Fruit fly (Drosophila melanogaster): ENCODE measurements around the gene CG17597.

The CG17597 gene

dm6 chr2L:18830587-18831528 lies at the start of gene CG17597, which contains the start of gene ScpX (continued):
- TF ChIP-seq CG8290 (GFP tag; optimal IDR thresholded peaks at IDR 0.05) (peak; percentile 53), CG8290 (tag; optimal IDR thresholded peaks at IDR 0.05) (peak; percentile 1 to 58), CG7928 (GFP tag; optimal IDR thresholded peaks at IDR 0.05) (peak; percentile 99), odd (GFP tag; optimal IDR thresholded peaks at IDR 0.05) (no peak), gfzf (GFP tag; optimal IDR thresholded peaks at IDR 0.05) (peak; percentile 13), Sin3A (optimal IDR thresholded peaks at IDR 0.05) (peak; percentile 71), CG13894 (tag; optimal IDR thresholded peaks at IDR 0.05) (peak; percentile 57), CG8281 (tag; optimal IDR thresholded peaks at IDR 0.05) (peak; percentile 34), pnt (GFP tag; optimal IDR thresholded peaks at IDR 0.05) (peak; percentile 58), sug (tag; optimal IDR thresholded peaks at IDR 0.05) (peak; percentile 76), CG10321 (GFP tag; IDR thresholded peaks at IDR 0.05) (0 out of 2 replicates have a peak, but pooled peaks have one; percentile 28), NC2β (GFP tag; optimal IDR thresholded peaks at IDR 0.05) (peak; percentile 21), MBD-R2 (GFP tag; IDR thresholded peaks at IDR 0.05) (peak; percentile 61), CG17829 (tag; optimal IDR thresholded peaks at IDR 0.05) (peak; percentile 67), HHEX (GFP tag; optimal IDR thresholded peaks at IDR 0.05) (peak; percentile 39), Hr3 (GFP tag; optimal IDR thresholded peaks at IDR 0.05) (peak; percentile 73), sim (GFP tag; IDR thresholded peaks at IDR 0.05) (no peak), scrt (GFP tag; optimal IDR thresholded peaks at IDR 0.05) (peak; percentile 90), ham (GFP tag; IDR thresholded peaks at IDR 0.05) (no peak), Aef1 (GFP tag; IDR thresholded peaks at IDR 0.05) (0 out of 3 replicates have a peak, but pooled peaks have one; percentile 21), CoRest (tag; optimal IDR thresholded peaks at IDR 0.05) (peak; percentile 77), Ets97D (GFP tag; optimal IDR thresholded peaks at IDR 0.05) (peak; percentile 77), lmd (GFP tag; IDR thresholded peaks at IDR 0.05) (peak; percentile 70), cg (GFP tag; optimal IDR thresholded peaks at IDR 0.05) (no peak), unpg (GFP tag; optimal IDR thresholded peaks at IDR 0.05) (peak; percentile 68), CG1647 (GFP tag; optimal IDR thresholded peaks at IDR 0.05) (peak; percentile 51), CG11398 (GFP tag; optimal IDR thresholded peaks at IDR 0.05) (no peak), sd (tag; optimal IDR thresholded peaks at IDR 0.05) (no peak), onecut (GFP tag; IDR thresholded peaks at IDR 0.05) (peak; percentile 37; the same call in 1 of the 2 replicates), CG17802 (tag; optimal IDR thresholded peaks at IDR 0.05) (peak; percentile 48), CG15269 (tag; optimal IDR thresholded peaks at IDR 0.05) (peak; percentile 70), Tbp (GFP tag; optimal IDR thresholded peaks at IDR 0.05) (peak; percentile 56), C15 (GFP tag; IDR thresholded peaks at IDR 0.05) (0 out of 3 replicates have a peak, but pooled peaks have one; percentile 29), ase (GFP tag; IDR thresholded peaks at IDR 0.05) (0 out of 3 replicates have a peak, but pooled peaks have one; percentile 43), CkIIα-i1 (GFP tag; IDR thresholded peaks at IDR 0.05) (no peak), ara (GFP tag; IDR thresholded peaks at IDR 0.05) (no peak; the same call in 1 of the 2 replicates), br (optimal IDR thresholded peaks at IDR 0.05) (no peak), CG7372 (GFP tag; IDR thresholded peaks at IDR 0.05) (0 out of 2 replicates have a peak, but pooled peaks have one; percentile 11), Poxn (GFP tag; IDR thresholded peaks at IDR 0.05) (no peak), kay (GFP tag; optimal IDR thresholded peaks at IDR 0.05) (peak; percentile 53), CG11093 (GFP tag; IDR thresholded peaks at IDR 0.05) (no peak), lbe (GFP tag; optimal IDR thresholded peaks at IDR 0.05) (no peak), jigr1 (GFP tag; IDR thresholded peaks at IDR 0.05) (no peak), Lpt (GFP tag; optimal IDR thresholded peaks at IDR 0.05) (no peak), D19A (tag; optimal IDR thresholded peaks at IDR 0.05) (peak; percentile 26), ac (GFP tag; optimal IDR thresholded peaks at IDR 0.05) (no peak), Six4 (GFP tag; optimal IDR thresholded peaks at IDR 0.05) (peak; percentile 43), BtbVII (GFP tag; optimal IDR thresholded peaks at IDR 0.05) (peak; percentile 38), CG1602 (GFP tag; optimal IDR thresholded peaks at IDR 0.05) (peak; percentile 65), luna (GFP tag; optimal IDR thresholded peaks at IDR 0.05) (no peak)

All from whole organism, embryonic.